Worm (Caenorhabditis elegans) whole organism, L3 larva: Measurements from ENCODE around the gene ZC449.1.

Source experiments
- R02D3.7 ChIP-seq: fragments of 150-350 bp; optimal IDR thresholded peaks from 2 replicates; lab custom pipeline; 2014; ENCODE audit warnings: missing biosample characterization, missing genetic modification characterization
- ZK546.5 ChIP-seq: sonication (generic microtip); optimal IDR thresholded peaks from 2 replicates; lab custom pipeline; 2017; ENCODE audit warnings: missing biosample characterization, missing genetic modification characterization
- ama-1 ChIP-seq: fragments of 150-350 bp; optimal IDR thresholded peaks from 2 replicates; lab custom pipeline; 2018
- ceh-16 ChIP-seq: sonication (generic microtip); optimal IDR thresholded peaks from 2 replicates; lab custom pipeline; 2017; ENCODE audit warnings: missing biosample characterization, missing genetic modification characterization
- ceh-28 ChIP-seq: fragments of 150-350 bp; optimal IDR thresholded peaks from 2 replicates; lab custom pipeline; 2014; ENCODE audit warnings: missing biosample characterization, missing genetic modification reagents, missing genetic modification characterization
- ceh-82 ChIP-seq: fragments of 150-350 bp; optimal IDR thresholded peaks from 2 replicates; lab custom pipeline; 2014; ENCODE audit warnings: missing biosample characterization, missing genetic modification characterization
- ceh-9 ChIP-seq: sonication (generic microtip); optimal IDR thresholded peaks from 2 replicates; lab custom pipeline; 2018; ENCODE audit warnings: missing biosample characterization, missing genetic modification characterization
- daf-12 ChIP-seq: fragments of 150-350 bp; optimal IDR thresholded peaks from 2 replicates; lab custom pipeline; 2014; ENCODE audit warnings: missing biosample characterization, missing genetic modification reagents, missing genetic modification characterization
- egl-5 ChIP-seq: fragments of 150-350 bp; optimal IDR thresholded peaks from 2 replicates; lab custom pipeline; 2017; ENCODE audit warnings: missing biosample characterization, missing genetic modification reagents, missing genetic modification characterization, inconsistent platforms
- elt-2 ChIP-seq: sonication (generic microtip); optimal IDR thresholded peaks from 2 replicates; lab custom pipeline; 2016; ENCODE audit warnings: missing genetic modification reagents, mild to moderate bottlenecking, missing genetic modification characterization, missing compliant biosample characterization
- eor-1 ChIP-seq, 2 experiments: fragments of 150-350 bp; optimal IDR thresholded peaks; 2 replicates each; lab custom pipeline; 2014 to 2018; ENCODE audit warnings: missing biosample characterization in 2 of 2, missing genetic modification characterization in 2 of 2
- fkh-10 ChIP-seq: sonication (generic microtip); optimal IDR thresholded peaks from 2 replicates; lab custom pipeline; 2017; ENCODE audit warnings: missing biosample characterization, missing genetic modification reagents, missing genetic modification characterization
- fkh-2 ChIP-seq: fragments of 150-350 bp; optimal IDR thresholded peaks from 2 replicates; lab custom pipeline; 2014; ENCODE audit warnings: missing biosample characterization, missing genetic modification reagents, missing genetic modification characterization
- jun-1 ChIP-seq: fragments of 150-350 bp; optimal IDR thresholded peaks from 2 replicates; lab custom pipeline; 2014; ENCODE audit warnings: missing biosample characterization, missing genetic modification reagents, missing genetic modification characterization
- lin-15B ChIP-seq: fragments of 150-350 bp; optimal IDR thresholded peaks from 2 replicates; lab custom pipeline; 2014; ENCODE audit warnings: missing biosample characterization, missing genetic modification characterization
- lin-39 ChIP-seq: fragments of 150-350 bp; optimal IDR thresholded peaks from 2 replicates; lab custom pipeline; 2018; ENCODE audit warnings: missing biosample characterization, missing genetic modification reagents, missing genetic modification characterization
- lsy-12 ChIP-seq: sonication (generic microtip); optimal IDR thresholded peaks from 2 replicates; lab custom pipeline; 2016; ENCODE audit warnings: mild to moderate bottlenecking, missing genetic modification characterization, missing compliant biosample characterization
- mdl-1 ChIP-seq: fragments of 150-350 bp; optimal IDR thresholded peaks from 2 replicates; lab custom pipeline; 2014; ENCODE audit warnings: missing biosample characterization, missing genetic modification characterization
- nhr-12 ChIP-seq: fragments of 150-350 bp; optimal IDR thresholded peaks from 2 replicates; lab custom pipeline; 2014; ENCODE audit warnings: missing biosample characterization, missing genetic modification characterization
- nhr-23 ChIP-seq: fragments of 150-350 bp; optimal IDR thresholded peaks from 2 replicates; lab custom pipeline; 2014; ENCODE audit warnings: missing biosample characterization, missing genetic modification reagents, missing genetic modification characterization
- nhr-237 ChIP-seq: fragments of 150-350 bp; optimal IDR thresholded peaks from 2 replicates; lab custom pipeline; 2014; ENCODE audit warnings: missing biosample characterization, missing genetic modification characterization
- nhr-67 ChIP-seq: fragments of 150-350 bp; optimal IDR thresholded peaks from 2 replicates; lab custom pipeline; 2014; ENCODE audit warnings: missing biosample characterization, missing genetic modification characterization
- nhr-76 ChIP-seq: fragments of 150-350 bp; sonication (generic microtip); optimal IDR thresholded peaks from 5 replicates; lab custom pipeline; 2014; ENCODE audit warnings: missing biosample characterization, missing genetic modification characterization
- nhr-77 ChIP-seq: fragments of 150-350 bp; optimal IDR thresholded peaks from 2 replicates; lab custom pipeline; 2014; ENCODE audit warnings: missing biosample characterization, missing genetic modification characterization
- pha-4 ChIP-seq: fragments of 150-350 bp; optimal IDR thresholded peaks from 2 replicates; lab custom pipeline; 2014; ENCODE audit warnings: missing biosample characterization, missing genetic modification reagents, missing genetic modification characterization
- pqm-1 ChIP-seq: fragments of 150-350 bp; optimal IDR thresholded peaks from 2 replicates; lab custom pipeline; 2017; ENCODE audit warnings: missing biosample characterization, missing genetic modification characterization, inconsistent platforms
- sea-2 ChIP-seq: fragments of 150-350 bp; sonication (generic microtip); optimal IDR thresholded peaks from 4 replicates; lab custom pipeline; 2014; ENCODE audit warnings: missing biosample characterization, missing genetic modification reagents, missing genetic modification characterization
- unc-39 ChIP-seq: sonication (generic microtip); optimal IDR thresholded peaks from 4 replicates; lab custom pipeline; 2017; ENCODE audit warnings: missing biosample characterization, missing genetic modification characterization
- unc-62 ChIP-seq: fragments of 150-350 bp; sonication (generic microtip); optimal IDR thresholded peaks from 4 replicates; lab custom pipeline; 2014; ENCODE audit warnings: missing biosample characterization, missing genetic modification reagents, missing genetic modification characterization
- zag-1 ChIP-seq: fragments of 150-350 bp; optimal IDR thresholded peaks from 2 replicates; lab custom pipeline; 2014; ENCODE audit warnings: missing biosample characterization, missing genetic modification characterization
- ztf-11 ChIP-seq: fragments of 150-350 bp; optimal IDR thresholded peaks from 2 replicates; lab custom pipeline; 2014; ENCODE audit warnings: missing biosample characterization, missing genetic modification characterization
- ztf-4 ChIP-seq: fragments of 150-350 bp; optimal IDR thresholded peaks from 2 replicates; lab custom pipeline; 2014; ENCODE audit warnings: missing biosample characterization, missing genetic modification characterization

The ZC449.1 gene

DNA sequence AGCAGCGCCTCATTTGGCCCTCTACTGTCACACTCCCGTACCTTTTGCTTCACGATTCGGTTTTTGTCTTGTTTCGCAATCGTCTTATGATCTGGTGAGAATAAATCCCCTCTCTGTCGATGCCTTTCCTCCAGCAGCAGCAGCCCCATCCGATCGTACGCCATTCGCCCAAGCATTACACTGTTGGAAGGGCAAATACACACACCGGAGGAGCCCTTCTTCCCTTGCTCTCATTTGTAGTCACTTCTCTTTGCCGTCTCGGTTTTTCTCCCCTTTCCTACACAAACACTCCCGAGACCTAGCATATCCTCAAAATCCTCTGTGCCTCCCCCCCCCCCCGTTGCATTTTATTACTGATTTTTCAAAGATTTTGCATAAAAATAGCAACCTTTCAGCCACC lies 25.3 kb upstream of the ZC449.1 start, which contains the start of gene set-30:
Gene set-30 (plus strand): TSS at position 396 of the 400 bp plus-strand sequence.
- no peak for TF ChIP-seq ztf-4 (tag; lab: Kevin White, UChicago)
- no peak for TF ChIP-seq nhr-67 (tag; lab: Kevin White, UChicago)

DNA sequence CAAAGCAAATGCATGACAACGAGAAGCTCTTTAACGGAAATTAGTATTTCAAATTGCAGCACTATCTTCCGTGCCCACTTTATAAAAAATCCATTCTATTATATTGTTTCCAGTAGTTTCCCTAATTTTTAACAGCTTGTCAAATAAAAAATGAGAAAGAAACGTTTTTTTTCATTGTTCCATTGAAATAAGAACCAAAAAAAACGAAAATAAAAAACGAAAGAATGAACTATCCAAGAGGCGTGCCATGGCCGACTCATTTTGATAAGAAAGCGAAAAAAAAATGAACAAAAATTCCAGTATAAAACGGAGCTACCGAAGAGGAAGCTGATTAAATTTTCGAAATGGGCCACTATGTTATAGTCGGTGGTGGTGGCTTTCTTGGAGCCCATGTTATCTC lies 19.3 kb upstream of the ZC449.1 start, which contains the start of gene hsd-2:
Gene hsd-2 (plus strand): TSS at position 301 of the 400 bp plus-strand sequence.
- TF ChIP-seq ztf-4 (tag; lab: Kevin White, UChicago) (no peak), nhr-77 (tag; lab: Kevin White, UChicago) (no peak), fkh-2 (tag; lab: Kevin White, UChicago) (no peak), unc-39 (tag; lab: Kevin White, UChicago) (no peak), nhr-237 (tag; lab: Kevin White, UChicago) (no peak), nhr-76 (tag; lab: Kevin White, UChicago) (no peak), egl-5 (tag; lab: Kevin White, UChicago) (no peak), lin-39 (no peak), nhr-12 (tag; lab: Kevin White, UChicago) (no peak), fkh-10 (GFP tag; lab: Kevin White, UChicago) (no peak), eor-1 (tag; optimal IDR thresholded peaks at IDR 0.05; lab: Kevin White, UChicago) (no peak), pqm-1 (no peak), ZK546.5 (tag; lab: Kevin White, UChicago) (no peak)

DNA sequence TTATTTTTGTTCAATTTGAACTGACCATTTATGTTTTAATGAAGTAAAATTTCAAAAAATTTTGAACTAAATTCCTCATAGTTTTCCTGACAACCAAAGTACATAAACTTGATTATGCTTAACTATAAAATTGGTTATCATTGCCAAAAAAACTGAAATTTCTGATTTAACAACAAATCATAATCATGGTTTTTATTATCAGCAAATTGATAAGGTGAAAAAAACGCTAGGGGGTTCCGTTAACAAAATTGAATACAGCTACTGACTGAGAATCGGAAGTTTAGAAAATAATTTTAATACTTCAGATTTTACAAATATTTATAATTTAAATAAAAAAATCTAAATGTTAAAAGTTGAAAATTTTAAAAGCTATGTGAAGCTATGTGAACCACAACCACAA lies 17.2 kb upstream of the ZC449.1 start:
- TF ChIP-seq elt-2 (tag; lab: Kevin White, UChicago) (peak; percentile 64), nhr-12 (tag; lab: Kevin White, UChicago) (no peak), ceh-82 (tag; lab: Kevin White, UChicago) (no peak), lsy-12 (tag; lab: Kevin White, UChicago) (no peak), pha-4 (tag; lab: Kevin White, UChicago) (peak; percentile 14)

DNA sequence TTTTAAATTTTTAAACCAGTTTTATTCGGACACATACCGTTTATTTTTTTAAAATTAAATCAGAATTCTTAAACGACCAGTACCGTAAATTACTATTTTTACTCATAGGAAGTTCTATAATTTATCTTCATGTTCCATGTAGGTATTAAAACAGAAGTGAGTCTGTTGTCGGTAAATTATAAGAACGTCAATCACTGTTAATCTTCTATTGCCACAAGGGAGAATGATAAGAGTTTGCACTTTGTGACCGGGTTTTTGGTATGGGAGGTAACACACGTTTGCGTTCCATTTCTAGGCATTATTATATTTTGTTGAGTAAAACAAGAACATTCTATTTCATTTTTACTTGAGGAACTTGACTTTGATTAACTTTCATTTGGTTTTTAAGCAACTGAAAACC lies 15.2 kb upstream of the ZC449.1 start, which contains the start of gene hsd-3:
Gene hsd-3 (plus strand): TSS at position 301 of the 400 bp plus-strand sequence.
- TF ChIP-seq nhr-23 (tag; lab: Kevin White, UChicago) (no peak), lin-15B (tag; lab: Kevin White, UChicago) (no peak), ceh-82 (tag; lab: Kevin White, UChicago) (no peak), nhr-77 (tag; lab: Kevin White, UChicago) (no peak), ceh-16 (tag; lab: Kevin White, UChicago) (no peak), ZK546.5 (tag; lab: Kevin White, UChicago) (no peak), egl-5 (tag; lab: Kevin White, UChicago) (no peak), nhr-12 (tag; lab: Kevin White, UChicago) (no peak), zag-1 (tag; lab: Kevin White, UChicago) (no peak), fkh-2 (tag; lab: Kevin White, UChicago) (no peak), lsy-12 (tag; lab: Kevin White, UChicago) (no peak), ceh-28 (tag; lab: Kevin White, UChicago) (no peak), jun-1 (tag; lab: Kevin White, UChicago) (no peak), fkh-10 (GFP tag; lab: Kevin White, UChicago) (no peak), mdl-1 (tag; lab: Kevin White, UChicago) (no peak), sea-2 (GFP tag; lab: Kevin White, UChicago) (no peak), ceh-9 (tag; lab: Kevin White, UChicago) (no peak), unc-62 (GFP tag; lab: Kevin White, UChicago) (no peak), ama-1 (lab: Kevin White, UChicago) (no peak)

DNA sequence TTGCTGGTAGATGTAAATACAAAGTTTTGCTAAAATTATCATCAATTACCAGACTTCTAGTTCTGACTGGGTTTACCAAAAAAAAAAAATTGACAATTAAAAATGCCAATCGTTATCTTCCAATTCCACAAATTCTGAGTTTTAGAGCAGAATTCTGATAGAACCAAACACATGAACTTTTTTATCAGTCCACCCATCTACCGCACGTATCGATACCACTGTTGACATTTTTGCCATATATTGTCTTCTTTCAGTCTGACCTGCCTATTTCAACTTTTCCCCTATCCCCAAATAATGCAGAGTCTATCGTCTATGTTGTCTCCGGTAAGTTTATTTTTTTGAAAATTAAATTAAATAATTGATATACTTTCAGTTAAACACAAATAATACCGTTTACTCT lies 10.4 kb upstream of the ZC449.1 start, which contains the start of gene ZC449.7:
Gene ZC449.7 (plus strand): TSS at position 249 of the 400 bp plus-strand sequence.
- no peak for TF ChIP-seq daf-12
- TF ChIP-seq pha-4 (tag; lab: Kevin White, UChicago), result peak; percentile 10
- peak; percentile 51 for TF ChIP-seq elt-2 (tag; lab: Kevin White, UChicago)
- no peak for TF ChIP-seq nhr-23 (tag; lab: Kevin White, UChicago)

DNA sequence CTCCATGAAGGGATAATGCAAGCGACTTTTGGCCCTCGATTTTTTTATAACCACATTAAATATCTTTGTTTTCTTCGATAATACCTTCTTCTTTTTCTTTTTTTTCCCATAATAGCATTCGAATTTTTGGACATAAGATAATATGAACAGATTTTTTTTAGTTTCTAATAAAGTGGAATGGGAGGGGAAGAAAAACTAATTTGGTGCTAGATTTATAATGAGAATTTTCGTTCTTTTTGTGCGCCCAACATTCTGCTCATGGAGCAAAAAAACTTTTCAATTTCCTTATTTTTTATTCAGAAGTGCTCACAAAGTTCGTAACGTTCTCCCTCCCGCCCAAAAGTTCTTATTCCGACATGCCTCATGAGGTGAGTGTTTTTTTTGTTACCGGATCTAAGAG lies 8.4 kb upstream of the ZC449.1 start, which contains the start of gene ZC449.8:
Gene ZC449.8 (plus strand): TSS at position 301 of the 400 bp plus-strand sequence.
- TF ChIP-seq ztf-11 (no peak), R02D3.7 (tag; lab: Kevin White, UChicago) (no peak)
